Fruit fly (Drosophila melanogaster) whole organism, pupa: Measurements from ENCODE around the gene CG43783.

Source experiments
- CG10348 ChIP-seq: fragments of 200-800 bp; sonication (Bioruptor generic); IDR thresholded peaks from 2 replicates; pipeline ENCODE4 v1.3.6; 2022; ENCODE audit warnings: missing biosample characterization, missing genetic modification characterization
- CG9948 ChIP-seq: fragments of 200-800 bp; sonication (Bioruptor generic); optimal IDR thresholded peaks from 2 replicates; lab custom pipeline; 2018; ENCODE audit warnings: missing biosample characterization, mild to moderate bottlenecking, missing genetic modification characterization, moderate library complexity
- Ets98B ChIP-seq: fragments of 200-800 bp; sonication (Bioruptor generic); IDR thresholded peaks from 2 replicates; pipeline ENCODE4 v1.3.6; 2022; ENCODE audit warnings: missing biosample characterization, missing genetic modification characterization

DNA sequence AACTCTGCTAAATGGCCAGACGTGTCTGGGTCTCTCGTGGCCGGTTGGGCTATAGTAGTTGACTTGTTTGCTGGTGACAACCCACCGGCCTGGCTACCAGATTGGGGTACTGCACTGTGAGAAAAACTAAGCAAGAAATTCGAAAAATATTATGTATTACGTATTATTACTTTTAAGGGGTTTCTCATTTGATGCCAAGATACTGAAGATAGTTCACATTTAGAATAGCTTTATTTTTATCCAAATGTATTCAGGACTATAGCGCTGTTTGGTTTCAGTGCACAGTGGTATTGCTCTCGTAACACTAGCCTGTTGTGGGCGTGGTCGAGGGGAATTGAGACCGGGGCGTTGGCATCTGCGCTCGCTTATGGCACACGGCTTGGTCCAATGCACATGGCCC is 33.4 kb downstream of the CG43783 start:
- TF ChIP-seq CG10348 (peak; percentile 55; the same call in 1 of the 2 replicates), Ets98B (GFP tag; lab: Robert Waterston, UW) (peak; percentile 94), CG9948 (tag; lab: Kevin White, UChicago) (peak; percentile 53)
